Fruit fly (Drosophila melanogaster) whole organism, adult: ENCODE results near the gene CG13070.

Experiments used
- CG11617 ChIP-seq: fragments of 200-800 bp; sonication (Bioruptor generic); optimal IDR thresholded peaks from 2 replicates; lab custom pipeline; 2017; ENCODE audit warnings: mild to moderate bottlenecking, missing biosample characterization, missing genetic modification reagents, missing genetic modification characterization
- CG12768 ChIP-seq: fragments of 200-800 bp; sonication (Bioruptor generic); optimal IDR thresholded peaks from 2 replicates; lab custom pipeline; 2017; ENCODE audit warnings: missing biosample characterization, missing genetic modification characterization, mild to moderate bottlenecking, moderate library complexity, missing genetic modification reagents
- CG33017 ChIP-seq: fragments of 200-800 bp; sonication (Bioruptor generic); optimal IDR thresholded peaks from 2 replicates; lab custom pipeline; 2018; ENCODE audit warnings: missing biosample characterization, mild to moderate bottlenecking, missing genetic modification characterization, moderate library complexity
- CG5204 ChIP-seq: fragments of 200-800 bp; sonication (Bioruptor generic); optimal IDR thresholded peaks from 2 replicates; lab custom pipeline; 2016; ENCODE audit warnings: missing biosample characterization, missing genetic modification characterization
- CG7045 ChIP-seq: fragments of 200-800 bp; sonication (Bioruptor generic); optimal IDR thresholded peaks from 2 replicates; lab custom pipeline; 2017; ENCODE audit warnings: missing biosample characterization, mild to moderate bottlenecking, missing genetic modification characterization
- CG7101 ChIP-seq: fragments of 200-800 bp; sonication (Bioruptor generic); optimal IDR thresholded peaks from 2 replicates; lab custom pipeline; 2018; ENCODE audit warnings: missing biosample characterization, mild to moderate bottlenecking, missing genetic modification characterization, moderate library complexity
- Clk ChIP-seq: fragments of 200-800 bp; sonication (Bioruptor generic); optimal IDR thresholded peaks from 2 replicates; lab custom pipeline; 2017; ENCODE audit warnings: missing biosample characterization, missing genetic modification characterization
- Hr96 ChIP-seq: fragments of 200-800 bp; sonication (Bioruptor generic); optimal IDR thresholded peaks from 2 replicates; lab custom pipeline; 2016; ENCODE audit warnings: missing biosample characterization, missing genetic modification characterization
- Mnt ChIP-seq: fragments of 200-800 bp; sonication (Bioruptor generic); optimal IDR thresholded peaks from 2 replicates; lab custom pipeline; 2016; ENCODE audit warnings: missing biosample characterization, mild to moderate bottlenecking, missing genetic modification characterization
- cnc ChIP-seq, 2 experiments: fragments of >200 bp; optimal IDR thresholded peaks; 2 replicates each; lab custom pipeline; 2017
- pad ChIP-seq: fragments of 200-800 bp; sonication (Bioruptor generic); optimal IDR thresholded peaks from 3 replicates; lab custom pipeline; 2017; ENCODE audit warnings: missing biosample characterization, missing genetic modification characterization, mild to moderate bottlenecking, moderate library complexity, missing genetic modification reagents
- tj ChIP-seq: fragments of 200-800 bp; sonication (Bioruptor generic); optimal IDR thresholded peaks from 3 replicates; lab custom pipeline; 2017; ENCODE audit warnings: missing biosample characterization, mild to moderate bottlenecking, missing genetic modification characterization, moderate library complexity
- toe ChIP-seq: fragments of 200-800 bp; sonication (Bioruptor generic); optimal IDR thresholded peaks from 2 replicates; lab custom pipeline; 2016; ENCODE audit warnings: missing biosample characterization, missing genetic modification characterization

DNA sequence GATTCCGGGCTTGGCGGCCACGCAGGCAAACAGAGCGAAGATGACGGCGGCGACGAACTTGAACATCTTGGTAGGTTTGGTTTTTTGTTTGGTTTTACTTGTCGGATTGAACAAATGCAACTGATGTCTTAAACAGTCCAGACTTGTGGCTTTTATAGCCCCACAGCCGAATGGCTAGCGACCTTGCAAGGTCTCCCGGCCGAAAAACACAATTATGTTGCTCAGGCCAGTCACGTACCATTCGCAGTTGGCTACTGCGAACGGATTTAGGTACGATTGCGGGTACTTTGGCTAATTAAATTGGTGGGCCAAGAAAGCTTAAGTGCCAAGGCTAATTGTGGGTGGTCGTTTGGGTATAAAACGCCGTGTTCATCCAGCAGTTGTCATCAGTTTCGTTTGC is 1.9 kb downstream of the CG13070 start, which contains the start of the genes CG13051 and CG13069:
- TF ChIP-seq CG7101 (tag; lab: Kevin White, UChicago), result no peak
- TF ChIP-seq Clk (GFP tag; lab: Kevin White, UChicago), result no peak
- TF ChIP-seq CG11617 (GFP tag; lab: Kevin White, UChicago), result no peak
- TF ChIP-seq toe (GFP tag; lab: Kevin White, UChicago), result no peak
- no peak for TF ChIP-seq CG33017 (tag; lab: Kevin White, UChicago)
- TF ChIP-seq pad (GFP tag; lab: Kevin White, UChicago), result no peak
- TF ChIP-seq CG5204 (GFP tag; lab: Kevin White, UChicago), result no peak
- no peak for TF ChIP-seq tj
- no peak for TF ChIP-seq cnc (optimal IDR thresholded peaks at IDR 0.05; lab: Kevin White, UChicago)
- TF ChIP-seq Hr96 (GFP tag; lab: Kevin White, UChicago), result no peak
- no peak for TF ChIP-seq CG7045
- no peak for TF ChIP-seq CG12768 (GFP tag; lab: Kevin White, UChicago)
- TF ChIP-seq Mnt (GFP tag; lab: Kevin White, UChicago), result no peak
